Fruit fly (Drosophila melanogaster) whole organism, embryonic: Measurements from ENCODE around the gene CG5013.

ENCODE experiments used
- CG10267 ChIP-seq: fragments of 200-800 bp; sonication (Bioruptor generic); optimal IDR thresholded peaks from 2 replicates; lab custom pipeline; 2018; ENCODE audit warnings: missing biosample characterization, mild to moderate bottlenecking, missing genetic modification characterization, moderate library complexity
- CG10565 ChIP-seq: fragments of 200-800 bp; sonication (Bioruptor generic); optimal IDR thresholded peaks from 3 replicates; lab custom pipeline; 2016; ENCODE audit warnings: missing biosample characterization, mild to moderate bottlenecking, missing genetic modification characterization
- CG4404 ChIP-seq: fragments of 200-800 bp; sonication (Bioruptor generic); IDR thresholded peaks from 2 replicates; pipeline ENCODE4 v1.3.6; 2022; ENCODE audit warnings: missing biosample characterization, missing genetic modification characterization
- CG6854 ChIP-seq: fragments of 200-800 bp; sonication (Bioruptor generic); optimal IDR thresholded peaks from 3 replicates; lab custom pipeline; 2017; ENCODE audit warnings: missing biosample characterization, mild to moderate bottlenecking, missing genetic modification characterization
- H2.0 ChIP-seq: fragments of 200-800 bp; sonication (Bioruptor generic); IDR thresholded peaks from 2 replicates; pipeline ENCODE4 v1.3.6; 2022; ENCODE audit warnings: missing biosample characterization, missing genetic modification characterization
- MBD-R2 ChIP-seq: fragments of 200-800 bp; sonication (Bioruptor generic); IDR thresholded peaks from 2 replicates; pipeline ENCODE4 v1.3.6; 2022; ENCODE audit warnings: missing biosample characterization, missing genetic modification characterization
- Mes4 ChIP-seq: fragments of 200-800 bp; sonication (Bioruptor generic); optimal IDR thresholded peaks from 2 replicates; lab custom pipeline; 2016; ENCODE audit warnings: missing biosample characterization, missing genetic modification characterization
- Oli ChIP-seq: fragments of 200-800 bp; sonication (Bioruptor generic); optimal IDR thresholded peaks from 2 replicates; lab custom pipeline; 2018; ENCODE audit warnings: missing biosample characterization, mild to moderate bottlenecking, missing genetic modification characterization, moderate library complexity
- dysf ChIP-seq: fragments of 200-800 bp; sonication (Bioruptor generic); IDR thresholded peaks from 3 replicates; pipeline ENCODE4 v1.3.6; 2022; ENCODE audit warnings: missing biosample characterization, missing genetic modification characterization
- hkb ChIP-seq, 2 experiments: fragments of 200-800 bp in 1 of 2; fragments of >200 bp in 1 of 2; sonication (Bioruptor generic) in 1 of 2; IDR thresholded peaks in 1 of 2; optimal IDR thresholded peaks in 1 of 2; 2 replicates each; pipeline versions ENCODE4 v1.3.6 to Lab custom; 2017 to 2022; ENCODE audit warnings: missing biosample characterization in 1 of 2, missing genetic modification characterization in 1 of 2

dm6 chr3R:16010009-16010505, 39.4 kb upstream of the CG5013 start:
- no peak for TF ChIP-seq CG10267 (tag; lab: Kevin White, UChicago)
- TF ChIP-seq Oli (tag; lab: Kevin White, UChicago), result no peak
- no peak for TF ChIP-seq CG6854 (GFP tag; lab: Kevin White, UChicago)
- TF ChIP-seq Mes4 (GFP tag; lab: Kevin White, UChicago), result no peak
- TF ChIP-seq MBD-R2 (GFP tag; lab: Robert Waterston, UW), result no peak
- no peak for TF ChIP-seq CG10565 (GFP tag; lab: Kevin White, UChicago)
- no peak for TF ChIP-seq H2.0 (GFP tag; lab: Robert Waterston, UW)
- no peak for TF ChIP-seq dysf
- no peak for TF ChIP-seq hkb (optimal IDR thresholded peaks at IDR 0.05; lab: Kevin White, UChicago)
- TF ChIP-seq hkb (GFP tag; IDR thresholded peaks at IDR 0.05; lab: Robert Waterston, UW), result no peak
- TF ChIP-seq CG4404 (GFP tag; lab: Robert Waterston, UW), result no peak
